Worm (Caenorhabditis elegans): Measurements from ENCODE around the gene F58G11.4.

The F58G11.4 gene

ce11 chrV:13668337-13668736 lies 4.1 kb upstream of the F58G11.4 start:
- TF ChIP-seq him-1 (tag; optimal IDR thresholded peaks at IDR 0.05) (no peak), W03F9.2 (tag; optimal IDR thresholded peaks at IDR 0.05) (no peak), dao-5 (tag; optimal IDR thresholded peaks at IDR 0.05) (no peak)

DNA sequence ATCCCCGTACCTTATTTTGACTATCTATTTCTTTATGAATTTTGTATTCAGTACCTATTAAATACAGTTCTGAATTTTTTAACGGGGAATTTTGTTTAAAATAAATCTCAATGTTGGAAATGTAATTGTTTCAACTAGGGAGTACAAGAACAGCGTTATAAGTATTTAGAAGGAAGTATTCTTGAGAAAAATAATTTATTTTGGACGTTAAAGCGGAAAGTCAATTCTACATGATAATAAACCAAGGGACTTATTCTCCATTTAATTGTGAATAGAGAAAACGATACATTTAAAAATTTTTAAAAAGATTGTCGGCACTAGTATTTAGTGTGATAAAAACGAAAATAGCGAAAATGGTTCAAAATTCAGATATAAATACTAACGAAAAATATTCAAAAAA lies 3.2 kb upstream of the F58G11.4 start:
- TF ChIP-seq W03F9.2 (tag; optimal IDR thresholded peaks at IDR 0.05) (no peak), him-1 (tag; optimal IDR thresholded peaks at IDR 0.05) (no peak)

DNA sequence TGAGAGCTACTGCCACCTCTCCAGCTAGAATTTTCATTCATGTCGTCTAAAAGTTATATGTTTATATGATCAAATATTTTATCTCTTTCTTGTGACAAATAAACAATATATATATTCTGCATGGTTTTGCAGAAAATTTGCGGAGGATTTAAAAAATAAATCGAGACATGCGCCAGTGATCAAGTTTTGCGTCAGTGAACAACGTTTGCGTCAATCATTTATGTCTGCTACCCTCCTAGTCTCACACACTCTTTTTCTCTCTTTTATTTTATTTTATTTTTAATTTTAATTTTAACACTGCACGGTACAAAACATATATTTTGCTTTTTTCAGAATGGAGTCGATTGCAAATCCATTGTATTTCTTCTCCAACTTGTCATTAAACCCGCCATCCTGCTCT lies 6.2 kb downstream of the F58G11.4 start, which contains the start of the genes tag-65 and ccz-1:
TSS of gene tag-65 (minus strand) at position 46 of the 400 bp plus-strand sequence.
TSS of gene ccz-1 (plus strand) at position 334 of the 400 bp plus-strand sequence.
- TF ChIP-seq W03F9.2 (tag; optimal IDR thresholded peaks at IDR 0.05) (peak; percentile 85), him-1 (tag; optimal IDR thresholded peaks at IDR 0.05) (peak; percentile 54), dao-5 (tag; optimal IDR thresholded peaks at IDR 0.05) (no peak)

ce11 chrV:13679859-13680258 lies 7.5 kb downstream of the F58G11.4 start:
- no peak for TF ChIP-seq dao-5 (tag; optimal IDR thresholded peaks at IDR 0.05)
- TF ChIP-seq W03F9.2 (tag; optimal IDR thresholded peaks at IDR 0.05) = no peak
- TF ChIP-seq him-1 (tag; optimal IDR thresholded peaks at IDR 0.05) = no peak

DNA sequence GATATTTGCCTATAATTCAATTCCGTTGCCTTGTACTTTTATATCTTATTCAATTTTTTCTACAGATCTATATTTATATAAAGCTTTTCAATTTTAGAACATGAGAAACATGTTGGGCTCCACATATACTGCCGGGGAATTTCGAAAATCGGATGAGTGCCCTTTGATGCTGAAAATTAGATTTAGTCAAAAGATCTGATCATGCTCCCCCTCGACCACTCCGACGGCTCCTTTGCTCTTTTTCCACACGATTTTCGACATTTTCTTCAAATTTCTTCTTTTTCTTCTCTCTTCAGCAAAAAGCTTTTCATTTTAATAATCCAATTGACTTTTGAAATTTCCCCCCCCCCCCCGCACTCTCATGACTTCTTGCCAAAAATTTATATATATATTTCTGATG lies 9.1 kb downstream of the F58G11.4 start:
- TF ChIP-seq him-1 (tag; optimal IDR thresholded peaks at IDR 0.05) (no peak), W03F9.2 (tag; optimal IDR thresholded peaks at IDR 0.05) (no peak), dao-5 (tag; optimal IDR thresholded peaks at IDR 0.05) (no peak)

- TF ChIP-seq W03F9.2 (tag; optimal IDR thresholded peaks at IDR 0.05) (no peak), him-1 (tag; optimal IDR thresholded peaks at IDR 0.05) (no peak), dao-5 (tag; optimal IDR thresholded peaks at IDR 0.05) (no peak)
Observed at ce11 chrV:13686513-13686912, 14.1 kb downstream of the F58G11.4 start.

ce11 chrV:13687504-13687903 lies 15.1 kb downstream of the F58G11.4 start:
- TF ChIP-seq dao-5 (tag; optimal IDR thresholded peaks at IDR 0.05) (no peak), him-1 (tag; optimal IDR thresholded peaks at IDR 0.05) (no peak), W03F9.2 (tag; optimal IDR thresholded peaks at IDR 0.05) (no peak)

- TF ChIP-seq dao-5 (tag; optimal IDR thresholded peaks at IDR 0.05) (no peak), him-1 (tag; optimal IDR thresholded peaks at IDR 0.05) (no peak), W03F9.2 (tag; optimal IDR thresholded peaks at IDR 0.05) (no peak)
Observed at ce11 chrV:13689592-13689991, 17.2 kb downstream of the F58G11.4 start, which contains the start of gene T01D3.1. T01D3.1 (plus strand) TSS chrV:13689892.

DNA sequence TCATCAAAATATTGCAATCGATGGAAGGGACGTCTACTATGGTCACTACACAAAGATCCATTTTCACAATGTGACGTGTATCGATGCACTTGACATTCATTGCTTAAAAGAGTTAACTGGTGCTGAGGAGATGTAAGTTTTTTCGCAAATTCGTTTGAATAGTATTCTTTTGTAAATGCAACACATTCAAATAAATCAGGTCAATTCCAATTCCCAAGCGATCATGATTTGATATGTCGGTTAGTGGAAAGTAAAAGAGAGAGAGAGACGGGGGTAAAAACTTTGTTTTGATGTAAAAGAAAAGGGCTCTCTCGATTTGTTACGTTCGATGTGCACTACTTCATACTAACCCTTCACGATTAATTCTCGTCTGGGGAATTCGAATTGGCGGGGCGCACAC lies 17.9 kb downstream of the F58G11.4 start:
- TF ChIP-seq dao-5 (tag; optimal IDR thresholded peaks at IDR 0.05) (no peak), W03F9.2 (tag; optimal IDR thresholded peaks at IDR 0.05) (no peak), him-1 (tag; optimal IDR thresholded peaks at IDR 0.05) (no peak)

- TF ChIP-seq dao-5 (tag; optimal IDR thresholded peaks at IDR 0.05) = no peak
- TF ChIP-seq W03F9.2 (tag; optimal IDR thresholded peaks at IDR 0.05) = no peak
- TF ChIP-seq him-1 (tag; optimal IDR thresholded peaks at IDR 0.05) = no peak
Observed at ce11 chrV:13694103-13694502, 21.7 kb downstream of the F58G11.4 start.

DNA sequence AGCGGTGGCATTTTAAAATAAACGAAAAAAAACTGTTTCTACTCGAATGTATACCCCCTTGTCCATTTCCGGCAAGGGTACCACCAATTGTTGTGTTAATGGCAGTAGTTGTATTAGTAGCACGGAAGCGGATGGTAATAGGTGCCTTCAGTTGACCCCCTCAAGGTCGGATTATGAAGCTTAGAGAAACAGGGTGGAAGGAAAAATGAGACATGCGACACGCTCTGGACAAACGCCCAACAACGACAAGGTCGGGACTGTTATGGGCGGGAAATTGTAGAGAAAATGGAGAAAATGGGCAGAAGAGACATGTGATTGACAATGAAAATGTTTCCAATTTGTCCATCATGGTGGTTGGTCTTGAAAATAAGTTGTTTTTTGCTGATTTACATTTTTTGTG lies 31.6 kb downstream of the F58G11.4 start, which contains the start of gene T01D3.3:
TSS of gene T01D3.3 (plus strand) at position 312 of the 400 bp plus-strand sequence.
- TF ChIP-seq W03F9.2 (tag; optimal IDR thresholded peaks at IDR 0.05) (no peak), dao-5 (tag; optimal IDR thresholded peaks at IDR 0.05) (no peak)

DNA sequence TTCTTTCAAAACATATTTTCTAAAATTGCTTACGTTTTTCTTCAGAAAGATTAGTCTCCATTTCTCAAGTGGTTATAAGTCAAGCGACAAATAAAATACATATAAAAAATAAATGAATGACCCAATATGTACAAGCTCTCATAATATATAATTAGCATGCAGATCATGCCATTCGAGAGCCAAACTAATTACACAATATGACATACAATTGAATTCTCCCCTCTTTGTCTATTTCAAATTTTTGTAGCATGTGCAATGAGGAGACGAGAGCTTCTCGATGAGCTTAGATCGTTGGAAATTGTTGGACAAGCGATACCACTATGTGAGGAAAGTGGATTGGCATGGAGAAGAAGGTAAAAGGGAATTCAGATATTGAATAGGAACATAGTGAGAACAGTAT lies 34.9 kb downstream of the F58G11.4 start, which contains the start of gene hlh-34:
TSS of gene hlh-34 (minus strand) at position 101 of the 400 bp plus-strand sequence.
- TF ChIP-seq dao-5 (tag; optimal IDR thresholded peaks at IDR 0.05) (no peak), him-1 (tag; optimal IDR thresholded peaks at IDR 0.05) (no peak), W03F9.2 (tag; optimal IDR thresholded peaks at IDR 0.05) (no peak)

DNA sequence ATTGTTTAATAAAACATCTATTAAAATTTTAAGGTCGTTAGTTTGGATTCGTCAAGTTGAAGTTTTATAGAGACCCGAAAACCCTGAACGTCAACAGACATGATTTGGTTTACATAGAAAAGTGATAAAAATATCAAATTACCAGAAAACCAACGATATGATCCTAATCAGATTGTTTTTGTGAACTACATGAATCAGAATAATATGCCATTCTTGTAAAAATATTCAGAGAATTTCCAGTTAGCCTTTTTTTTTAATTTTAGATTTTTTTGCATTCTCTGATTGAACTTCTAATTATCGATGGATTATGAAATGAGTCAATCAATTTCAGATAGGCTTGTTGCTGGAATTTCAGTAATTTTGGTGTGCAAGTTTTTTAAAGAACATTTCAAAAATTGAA lies 38.7 kb downstream of the F58G11.4 start, which contains the start of gene srx-96:
TSS of gene srx-96 (plus strand) at position 301 of the 400 bp plus-strand sequence.
- no peak for TF ChIP-seq dao-5 (tag; optimal IDR thresholded peaks at IDR 0.05)
- no peak for TF ChIP-seq W03F9.2 (tag; optimal IDR thresholded peaks at IDR 0.05)
- TF ChIP-seq him-1 (tag; optimal IDR thresholded peaks at IDR 0.05) = no peak

- TF ChIP-seq him-1 (tag; optimal IDR thresholded peaks at IDR 0.05) (peak; percentile 30), dao-5 (tag; optimal IDR thresholded peaks at IDR 0.05) (no peak)
Observed at ce11 chrV:13715223-13715686, 42.9 kb downstream of the F58G11.4 start, which contains the start of gene zipt-9. zipt-9 (minus strand) TSS chrV:13715273.

DNA sequence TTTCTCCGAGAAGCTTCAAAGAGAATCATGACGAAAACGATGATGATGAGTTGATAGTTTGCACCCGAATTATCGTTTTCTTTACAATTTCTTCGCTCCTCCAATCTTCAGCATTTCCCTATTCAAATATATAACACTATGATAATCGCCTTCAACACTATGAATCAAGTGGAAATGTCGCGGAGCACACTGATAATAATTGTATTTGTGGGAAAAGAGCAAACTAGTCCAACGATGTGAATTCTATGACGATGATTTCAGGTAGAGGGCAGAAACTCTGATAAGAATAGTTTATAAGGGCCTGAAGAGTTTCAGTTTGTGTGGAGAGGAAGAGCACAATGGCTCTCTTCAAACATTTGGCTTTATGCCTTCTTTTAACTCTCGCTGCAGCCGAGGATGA lies 44.1 kb downstream of the F58G11.4 start, which contains the start of gene T01D3.6:
TSS of gene T01D3.6 (plus strand) at position 294 of the 400 bp plus-strand sequence.
- no peak for TF ChIP-seq dao-5 (tag; optimal IDR thresholded peaks at IDR 0.05)
- no peak for TF ChIP-seq W03F9.2 (tag; optimal IDR thresholded peaks at IDR 0.05)
- no peak for TF ChIP-seq him-1 (tag; optimal IDR thresholded peaks at IDR 0.05)
